Worm (Caenorhabditis elegans) whole organism, L1 larva: ENCODE results near the gene F58G1.7.

Source experiments
- C04F5.9 ChIP-seq: sonication (generic microtip); optimal IDR thresholded peaks from 2 replicates; lab custom pipeline; 2016; ENCODE audit warnings: missing genetic modification characterization, missing compliant biosample characterization
- C34B4.2 ChIP-seq: sonication (generic microtip); optimal IDR thresholded peaks from 2 replicates; lab custom pipeline; 2017; ENCODE audit warnings: mild to moderate bottlenecking, missing genetic modification characterization, missing compliant biosample characterization
- F16B12.6 ChIP-seq: fragments of 150-350 bp; optimal IDR thresholded peaks from 2 replicates; lab custom pipeline; 2014; ENCODE audit warnings: missing biosample characterization, missing genetic modification characterization
- Y116A8C.19 ChIP-seq: sonication (generic microtip); optimal IDR thresholded peaks from 2 replicates; lab custom pipeline; 2016; ENCODE audit warnings: missing compliant biosample characterization, missing genetic modification characterization, borderline replicate concordance
- ama-1 ChIP-seq: fragments of 150-350 bp; optimal IDR thresholded peaks from 2 replicates; lab custom pipeline; 2014
- ceh-82 ChIP-seq, 3 experiments: fragments of 150-350 bp in 1 of 3; sonication (generic microtip) in 2 of 3; optimal IDR thresholded peaks; 2 replicates each; lab custom pipeline; 2014 to 2017; ENCODE audit warnings: missing biosample characterization in 3 of 3, missing genetic modification characterization in 3 of 3
- ceh-88 ChIP-seq: fragments of 200-800 bp; sonication (Bioruptor generic); IDR thresholded peaks from 2 replicates; pipeline ENCODE4 v1.3.6; 2022; ENCODE audit warnings: missing genetic modification characterization, missing compliant biosample characterization
- ces-1 ChIP-seq: fragments of 150-350 bp; optimal IDR thresholded peaks from 2 replicates; lab custom pipeline; 2014; ENCODE audit warnings: missing biosample characterization, missing genetic modification reagents, missing genetic modification characterization
- dpl-1 ChIP-seq, 3 experiments: fragments of 150-350 bp in 2 of 3; sonication (generic microtip) in 1 of 3; optimal IDR thresholded peaks; 2 replicates each; lab custom pipeline; 2014 to 2017; ENCODE audit warnings: missing biosample characterization in 3 of 3, missing genetic modification characterization in 3 of 3, missing genetic modification reagents in 3 of 3
- dsc-1 ChIP-seq: sonication (generic microtip); optimal IDR thresholded peaks from 2 replicates; lab custom pipeline; 2016; ENCODE audit warnings: mild to moderate bottlenecking, missing genetic modification characterization, missing compliant biosample characterization
- efl-1 ChIP-seq, 4 experiments: fragments of 150-350 bp; optimal IDR thresholded peaks in 3 of 4; peaks in 1 of 4; 1 replicate in 1 of 4; 2 replicates in 3 of 4; lab custom pipeline; 2014; ENCODE audit warnings: missing biosample characterization in 2 of 4, missing genetic modification characterization in 2 of 4, missing genetic modification reagents in 2 of 4
- egl-27 ChIP-seq, 2 experiments: fragments of 150-350 bp in 1 of 2; sonication (generic microtip); optimal IDR thresholded peaks; 3 replicates each; lab custom pipeline; 2017 to 2018; ENCODE audit warnings: missing biosample characterization in 2 of 2, missing genetic modification characterization in 2 of 2, missing genetic modification reagents in 2 of 2
- fkh-10 ChIP-seq: sonication (generic microtip); optimal IDR thresholded peaks from 2 replicates; lab custom pipeline; 2017; ENCODE audit warnings: missing biosample characterization, missing genetic modification reagents, missing genetic modification characterization
- fkh-8 ChIP-seq: sonication (generic microtip); optimal IDR thresholded peaks from 2 replicates; lab custom pipeline; 2016; ENCODE audit warnings: mild to moderate bottlenecking, missing genetic modification characterization, missing compliant biosample characterization
- hpl-2 ChIP-seq: fragments of 150-350 bp; optimal IDR thresholded peaks from 2 replicates; lab custom pipeline; 2014; ENCODE audit warnings: missing biosample characterization, missing genetic modification reagents, missing genetic modification characterization
- irx-1 ChIP-seq: sonication (generic microtip); optimal IDR thresholded peaks from 2 replicates; lab custom pipeline; 2016; ENCODE audit warnings: missing genetic modification characterization, missing compliant biosample characterization
- isw-1 ChIP-seq: fragments of 200-800 bp; sonication (Bioruptor generic); IDR thresholded peaks from 2 replicates; pipeline ENCODE4 v1.3.6; 2022; ENCODE audit warnings: missing genetic modification characterization, missing compliant biosample characterization
- lin-14 ChIP-seq: fragments of 200-800 bp; sonication (Bioruptor generic); optimal IDR thresholded peaks from 2 replicates; lab custom pipeline; 2018; ENCODE audit warnings: mild to moderate bottlenecking, missing genetic modification characterization, moderate library complexity, missing compliant biosample characterization
- lin-15B ChIP-seq: fragments of 150-350 bp; sonication (generic microtip); optimal IDR thresholded peaks from 3 replicates; lab custom pipeline; 2014; ENCODE audit warnings: missing biosample characterization, missing genetic modification characterization
- mep-1 ChIP-seq: fragments of 150-350 bp; optimal IDR thresholded peaks from 2 replicates; lab custom pipeline; 2014; ENCODE audit warnings: missing biosample characterization, missing genetic modification characterization
- nhr-12 ChIP-seq: sonication (generic microtip); optimal IDR thresholded peaks from 2 replicates; lab custom pipeline; 2017; ENCODE audit warnings: missing biosample characterization, missing genetic modification characterization
- nhr-19 ChIP-seq: fragments of 200-800 bp; sonication (Bioruptor generic); conservative IDR thresholded peaks from 2 replicates; pipeline ENCODE4 v1.3.6; 2022; ENCODE audit warnings: missing genetic modification characterization, missing compliant biosample characterization
- nhr-28 ChIP-seq: fragments of 150-350 bp; optimal IDR thresholded peaks from 2 replicates; lab custom pipeline; 2014; ENCODE audit warnings: missing biosample characterization, missing genetic modification characterization
- nhr-47 ChIP-seq: sonication (generic microtip); optimal IDR thresholded peaks from 2 replicates; lab custom pipeline; 2016; ENCODE audit warnings: mild to moderate bottlenecking, missing genetic modification characterization, moderate library complexity, missing compliant biosample characterization
- nhr-76 ChIP-seq: sonication (generic microtip); optimal IDR thresholded peaks from 2 replicates; lab custom pipeline; 2017; ENCODE audit warnings: missing biosample characterization, missing genetic modification characterization
- nhr-84 ChIP-seq: sonication (generic microtip); optimal IDR thresholded peaks from 2 replicates; lab custom pipeline; 2017; ENCODE audit warnings: missing biosample characterization, missing genetic modification characterization
- nhr-85 ChIP-seq: sonication (generic microtip); peaks from one replicate; lab custom pipeline; 2016; ENCODE audit warnings: missing genetic modification characterization, inconsistent platforms, missing compliant biosample characterization
- nhr-90 ChIP-seq: sonication (generic microtip); optimal IDR thresholded peaks from 2 replicates; lab custom pipeline; 2016; ENCODE audit warnings: mild to moderate bottlenecking, missing genetic modification characterization, missing compliant biosample characterization; ENCODE audit not compliant: poor library complexity
- skn-1 ChIP-seq: fragments of 150-350 bp; optimal IDR thresholded peaks from 2 replicates; lab custom pipeline; 2014; ENCODE audit warnings: missing biosample characterization, missing genetic modification characterization
- sox-4 ChIP-seq: sonication (generic microtip); optimal IDR thresholded peaks from 2 replicates; lab custom pipeline; 2016; ENCODE audit warnings: missing genetic modification characterization, missing compliant biosample characterization
- sptf-1 ChIP-seq: fragments of 150-350 bp; optimal IDR thresholded peaks from 2 replicates; lab custom pipeline; 2014; ENCODE audit warnings: missing biosample characterization, missing genetic modification characterization
- sup-37 ChIP-seq: fragments of 200-800 bp; sonication (Bioruptor generic); optimal IDR thresholded peaks from 2 replicates; lab custom pipeline; 2018; ENCODE audit warnings: mild to moderate bottlenecking, missing genetic modification characterization, missing compliant biosample characterization
- unc-30 ChIP-seq: sonication (generic microtip); optimal IDR thresholded peaks from 2 replicates; lab custom pipeline; 2017; ENCODE audit warnings: missing biosample characterization, missing genetic modification characterization
- unc-98 ChIP-seq: fragments of 200-800 bp; sonication (Bioruptor generic); IDR thresholded peaks from 2 replicates; pipeline ENCODE4 v1.3.6; 2022; ENCODE audit warnings: missing genetic modification characterization, missing compliant biosample characterization
- vab-15 ChIP-seq: sonication (generic microtip); optimal IDR thresholded peaks from 2 replicates; lab custom pipeline; 2017; ENCODE audit warnings: missing genotype, mild to moderate bottlenecking, missing genetic modification characterization, missing compliant biosample characterization
- zag-1 ChIP-seq: fragments of 150-350 bp; optimal IDR thresholded peaks from 2 replicates; lab custom pipeline; 2014; ENCODE audit warnings: missing biosample characterization, missing genetic modification characterization
- zip-4 ChIP-seq: fragments of 200-800 bp; sonication (Bioruptor generic); optimal IDR thresholded peaks from 2 replicates; lab custom pipeline; 2018; ENCODE audit warnings: mild to moderate bottlenecking, missing genetic modification characterization, moderate library complexity, missing compliant biosample characterization
- ztf-4 ChIP-seq: fragments of 150-350 bp; optimal IDR thresholded peaks from 2 replicates; lab custom pipeline; 2014; ENCODE audit warnings: missing biosample characterization, missing genetic modification characterization

F58G1.7 gene

ce11 chrII:12901025-12901424 is 47.0 kb downstream of the F58G1.7 start, which contains the start of gene clec-65:
Gene clec-65, plus strand, starts transcription at chrII:12901325.
- no peak for TF ChIP-seq sptf-1
- no peak for TF ChIP-seq ama-1
- TF ChIP-seq vab-15, result no peak
- no peak for TF ChIP-seq hpl-2 (GFP tag; lab: Kevin White, UChicago)
- no peak for TF ChIP-seq nhr-12 (tag; lab: Kevin White, UChicago)
- no peak for TF ChIP-seq F16B12.6
- no peak for TF ChIP-seq C34B4.2
- TF ChIP-seq, all 84 proteins: peak for 0

- TF ChIP-seq sup-37, result no peak
- no peak for TF ChIP-seq irx-1 (tag; lab: Kevin White, UChicago)
- TF ChIP-seq nhr-19, result no peak
- no peak for TF ChIP-seq nhr-12 (tag; lab: Kevin White, UChicago)
- TF ChIP-seq C04F5.9 (tag; lab: Kevin White, UChicago), result no peak
- no peak for TF ChIP-seq sox-4 (tag; lab: Kevin White, UChicago)
- TF ChIP-seq mep-1 (tag; lab: Kevin White, UChicago), result no peak
- TF ChIP-seq fkh-8 (tag; lab: Kevin White, UChicago), result no peak
- TF ChIP-seq fkh-10 (GFP tag; lab: Kevin White, UChicago), result no peak
- no peak for TF ChIP-seq lin-14 (GFP tag; lab: Kevin White, UChicago)
- no peak for TF ChIP-seq efl-1 (optimal IDR thresholded peaks at IDR 0.05; lab: Kevin White, UChicago)
- TF ChIP-seq efl-1 (GFP tag; optimal IDR thresholded peaks at IDR 0.05 in 1 of 2; lab: Kevin White, UChicago), result no peak
- TF ChIP-seq nhr-28 (tag; lab: Kevin White, UChicago), result no peak
- no peak for TF ChIP-seq zag-1 (tag; lab: Kevin White, UChicago)
- no peak for TF ChIP-seq dpl-1 (GFP tag; optimal IDR thresholded peaks at IDR 0.05; lab: Kevin White, UChicago)
- TF ChIP-seq lin-15B, result no peak
- TF ChIP-seq ceh-88 (GFP tag; lab: Robert Waterston, UW), result no peak
- TF ChIP-seq skn-1 (tag; lab: Kevin White, UChicago), result no peak
Observed at ce11 chrII:12897942-12898341, 50.1 kb downstream of the F58G1.7 start, which contains the start of gene clec-64. Gene clec-64, plus strand, starts transcription at chrII:12898242.

- TF ChIP-seq efl-1 (optimal IDR thresholded peaks at IDR 0.05; lab: Kevin White, UChicago), result no peak
- TF ChIP-seq efl-1 (GFP tag; optimal IDR thresholded peaks at IDR 0.05 in 1 of 2; lab: Kevin White, UChicago), result peak in 1 of 2 experiments; percentile 69
- no peak for TF ChIP-seq nhr-90 (tag; lab: Kevin White, UChicago)
- TF ChIP-seq, all 84 proteins: peak for 1
Observed at ce11 chrII:12897361-12897760, 50.7 kb downstream of the F58G1.7 start.

- TF ChIP-seq ceh-82 (tag; optimal IDR thresholded peaks at IDR 0.05; lab: Kevin White, UChicago) (no peak), isw-1 (GFP tag; lab: Robert Waterston, UW) (no peak), ztf-4 (tag; lab: Kevin White, UChicago) (no peak), ces-1 (no peak), zip-4 (no peak), vab-15 (no peak), nhr-47 (tag; lab: Kevin White, UChicago) (no peak), nhr-76 (tag; lab: Kevin White, UChicago) (no peak), unc-30 (tag; lab: Kevin White, UChicago) (no peak), nhr-84 (tag; lab: Kevin White, UChicago) (no peak), egl-27 (tag; optimal IDR thresholded peaks at IDR 0.05; lab: Kevin White, UChicago) (no peak), nhr-85 (tag; lab: Kevin White, UChicago) (no peak), unc-98 (GFP tag; lab: Robert Waterston, UW) (no peak), dsc-1 (tag; lab: Kevin White, UChicago) (no peak), nhr-12 (tag; lab: Kevin White, UChicago) (no peak), fkh-10 (GFP tag; lab: Kevin White, UChicago) (no peak), nhr-90 (tag; lab: Kevin White, UChicago) (no peak), Y116A8C.19 (tag; lab: Kevin White, UChicago) (no peak), sup-37 (no peak)
Observed at ce11 chrII:12896666-12897065, 51.4 kb downstream of the F58G1.7 start.
